Fruit fly (Drosophila melanogaster) whole organism, prepupa: Measurements from ENCODE around the gene defl.

Experiments used
- CG10631 ChIP-seq: fragments of 200-800 bp; sonication (Bioruptor generic); optimal IDR thresholded peaks from 2 replicates; lab custom pipeline; 2016; ENCODE audit warnings: missing biosample characterization, missing genetic modification characterization
- CG10669 ChIP-seq: fragments of 200-800 bp; sonication (Bioruptor generic); optimal IDR thresholded peaks from 3 replicates; lab custom pipeline; 2018; ENCODE audit warnings: missing biosample characterization, mild to moderate bottlenecking, missing genetic modification characterization, moderate library complexity
- CG11294 ChIP-seq: fragments of 200-800 bp; sonication (Bioruptor generic); IDR thresholded peaks from 2 replicates; pipeline ENCODE4 v1.3.6; 2022; ENCODE audit warnings: missing biosample characterization, missing genetic modification characterization
- CG11902 ChIP-seq: fragments of 200-800 bp; sonication (Bioruptor generic); optimal IDR thresholded peaks from 3 replicates; lab custom pipeline; 2016; ENCODE audit warnings: missing biosample characterization, missing genetic modification characterization
- CG1621 ChIP-seq: fragments of 200-800 bp; sonication (Bioruptor generic); optimal IDR thresholded peaks from 3 replicates; lab custom pipeline; 2018; ENCODE audit warnings: missing biosample characterization, mild to moderate bottlenecking, missing genetic modification characterization
- CG3032 ChIP-seq: fragments of 200-800 bp; optimal IDR thresholded peaks from 2 replicates; lab custom pipeline; 2019; ENCODE audit warnings: missing biosample characterization, mild to moderate bottlenecking, missing genetic modification characterization, moderate library complexity
- CG32006 ChIP-seq: fragments of 200-800 bp; sonication (Bioruptor generic); optimal IDR thresholded peaks from 3 replicates; lab custom pipeline; 2017; ENCODE audit warnings: missing biosample characterization, mild to moderate bottlenecking, missing genetic modification characterization
- CG34406 ChIP-seq: fragments of 200-800 bp; sonication (Bioruptor generic); optimal IDR thresholded peaks from 3 replicates; lab custom pipeline; 2016; ENCODE audit warnings: missing biosample characterization, missing genetic modification characterization
- CG3919 ChIP-seq: fragments of 200-800 bp; sonication (Bioruptor generic); optimal IDR thresholded peaks from 3 replicates; lab custom pipeline; 2016; ENCODE audit warnings: missing biosample characterization, missing genetic modification characterization
- CG4318 ChIP-seq: fragments of 200-800 bp; sonication (Bioruptor generic); optimal IDR thresholded peaks from 3 replicates; lab custom pipeline; 2017; ENCODE audit warnings: missing biosample characterization, mild to moderate bottlenecking, missing genetic modification characterization
- CG6163 ChIP-seq: fragments of 200-800 bp; sonication (Bioruptor generic); IDR thresholded peaks from 3 replicates; pipeline ENCODE4 v1.3.6; 2022; ENCODE audit warnings: missing biosample characterization, missing genetic modification characterization
- CG6276 ChIP-seq: fragments of 200-800 bp; sonication (Bioruptor generic); optimal IDR thresholded peaks from 2 replicates; lab custom pipeline; 2017; ENCODE audit warnings: missing biosample characterization, mild to moderate bottlenecking, missing genetic modification characterization
- CG6792 ChIP-seq: fragments of 200-800 bp; sonication (Bioruptor generic); optimal IDR thresholded peaks from 3 replicates; lab custom pipeline; 2016; ENCODE audit warnings: missing biosample characterization, missing genetic modification characterization
- CG6808 ChIP-seq: fragments of 200-800 bp; sonication (Bioruptor generic); optimal IDR thresholded peaks from 3 replicates; lab custom pipeline; 2017; ENCODE audit warnings: missing biosample characterization, missing genetic modification characterization, mild to moderate bottlenecking, moderate library complexity, missing genetic modification reagents
- CG6854 ChIP-seq: fragments of 200-800 bp; sonication (Bioruptor generic); optimal IDR thresholded peaks from 2 replicates; lab custom pipeline; 2017; ENCODE audit warnings: missing biosample characterization, mild to moderate bottlenecking, missing genetic modification characterization
- CG7368 ChIP-seq: fragments of 200-800 bp; sonication (Bioruptor generic); optimal IDR thresholded peaks from 3 replicates; lab custom pipeline; 2016; ENCODE audit warnings: missing biosample characterization, missing genetic modification characterization
- CG8119 ChIP-seq: fragments of 200-800 bp; sonication (Bioruptor generic); IDR thresholded peaks from 3 replicates; pipeline ENCODE4 v1.3.6; 2022; ENCODE audit warnings: missing biosample characterization, missing genetic modification characterization
- CG8632 ChIP-seq: fragments of 200-800 bp; sonication (Bioruptor generic); optimal IDR thresholded peaks from 3 replicates; lab custom pipeline; 2016; ENCODE audit warnings: missing biosample characterization, missing genetic modification characterization
- CG9139 ChIP-seq: fragments of 200-800 bp; sonication (Bioruptor generic); optimal IDR thresholded peaks from 3 replicates; lab custom pipeline; 2017; ENCODE audit warnings: missing biosample characterization, mild to moderate bottlenecking, missing genetic modification characterization
- Eip78C ChIP-seq: fragments of 200-800 bp; sonication (Bioruptor generic); peaks from one replicate; lab custom pipeline; 2016; ENCODE audit warnings: missing biosample characterization, missing genetic modification characterization
- Eip93F ChIP-seq: fragments of 200-800 bp; sonication (Bioruptor generic); optimal IDR thresholded peaks from 2 replicates; lab custom pipeline; 2016; ENCODE audit warnings: missing biosample characterization, mild to moderate bottlenecking, missing genetic modification characterization
- Ets21C ChIP-seq: fragments of 200-800 bp; sonication (Bioruptor generic); optimal IDR thresholded peaks from 3 replicates; lab custom pipeline; 2016; ENCODE audit warnings: missing biosample characterization, missing genetic modification characterization
- Ets96B ChIP-seq: fragments of 200-800 bp; optimal IDR thresholded peaks from 2 replicates; lab custom pipeline; 2019; ENCODE audit warnings: missing biosample characterization, mild to moderate bottlenecking, missing genetic modification characterization, moderate library complexity
- Hr38 ChIP-seq: sonication (Bioruptor generic); optimal IDR thresholded peaks from 2 replicates; lab custom pipeline; 2016; ENCODE audit warnings: missing biosample characterization, missing genetic modification characterization
- Hr4 ChIP-seq: fragments of 200-800 bp; sonication (Bioruptor generic); optimal IDR thresholded peaks from 3 replicates; lab custom pipeline; 2016; ENCODE audit warnings: missing biosample characterization, missing genetic modification characterization
- Lpt ChIP-seq: fragments of 200-800 bp; sonication (Bioruptor generic); optimal IDR thresholded peaks from 3 replicates; lab custom pipeline; 2016; ENCODE audit warnings: missing biosample characterization, missing genetic modification characterization
- Met ChIP-seq: fragments of 200-800 bp; sonication (Bioruptor generic); optimal IDR thresholded peaks from 3 replicates; lab custom pipeline; 2016; ENCODE audit warnings: missing biosample characterization, missing genetic modification characterization
- Smox ChIP-seq: fragments of 200-800 bp; sonication (Bioruptor generic); optimal IDR thresholded peaks from 3 replicates; lab custom pipeline; 2016; ENCODE audit warnings: missing biosample characterization, missing genetic modification characterization
- Sox102F ChIP-seq: fragments of 200-800 bp; sonication (Bioruptor generic); optimal IDR thresholded peaks from 2 replicates; lab custom pipeline; 2016; ENCODE audit warnings: missing biosample characterization, mild to moderate bottlenecking, missing genetic modification characterization
- Sox14 ChIP-seq: fragments of 200-800 bp; sonication (Bioruptor generic); optimal IDR thresholded peaks from 3 replicates; lab custom pipeline; 2016; ENCODE audit warnings: missing biosample characterization, missing genetic modification characterization
- Sox15 ChIP-seq: fragments of 200-800 bp; sonication (Bioruptor generic); optimal IDR thresholded peaks from 3 replicates; lab custom pipeline; 2016; ENCODE audit warnings: missing biosample characterization, missing genetic modification characterization
- achi ChIP-seq: fragments of 200-800 bp; sonication (Bioruptor generic); optimal IDR thresholded peaks from 3 replicates; lab custom pipeline; 2016; ENCODE audit warnings: missing biosample characterization, missing genetic modification characterization
- cyc ChIP-seq: fragments of 200-800 bp; sonication (Bioruptor generic); optimal IDR thresholded peaks from 3 replicates; lab custom pipeline; 2016; ENCODE audit warnings: missing biosample characterization, missing genetic modification characterization
- eg ChIP-seq: fragments of 200-800 bp; sonication (Bioruptor generic); IDR thresholded peaks from 3 replicates; pipeline ENCODE4 v1.3.6; 2022; ENCODE audit warnings: missing biosample characterization, missing genetic modification characterization
- esn ChIP-seq: fragments of 200-800 bp; sonication (Bioruptor generic); optimal IDR thresholded peaks from 2 replicates; lab custom pipeline; 2016; ENCODE audit warnings: missing biosample characterization, mild to moderate bottlenecking, missing genetic modification characterization, moderate library complexity
- fd59A ChIP-seq: fragments of 200-800 bp; sonication (Bioruptor generic); optimal IDR thresholded peaks from 2 replicates; lab custom pipeline; 2017; ENCODE audit warnings: missing biosample characterization, mild to moderate bottlenecking, missing genetic modification characterization, missing genetic modification reagents
- fd85E ChIP-seq: fragments of 200-800 bp; sonication (Bioruptor generic); optimal IDR thresholded peaks from 3 replicates; lab custom pipeline; 2016; ENCODE audit warnings: missing biosample characterization, missing genetic modification characterization
- fkh ChIP-seq: fragments of 200-800 bp; sonication (Bioruptor generic); optimal IDR thresholded peaks from 3 replicates; lab custom pipeline; 2017; ENCODE audit warnings: missing biosample characterization, mild to moderate bottlenecking, missing genetic modification characterization, moderate library complexity
- lz ChIP-seq: fragments of 200-800 bp; sonication (Bioruptor generic); optimal IDR thresholded peaks from 3 replicates; lab custom pipeline; 2016; ENCODE audit warnings: missing biosample characterization, missing genetic modification characterization
- net ChIP-seq: fragments of 200-800 bp; sonication (Bioruptor generic); optimal IDR thresholded peaks from 3 replicates; lab custom pipeline; 2016; ENCODE audit warnings: missing biosample characterization, missing genetic modification characterization
- salr ChIP-seq, 2 experiments: fragments of 200-800 bp; sonication (Bioruptor generic); optimal IDR thresholded peaks; 3 replicates each; lab custom pipeline; 2016 to 2018; ENCODE audit warnings: missing biosample characterization in 2 of 2, missing genetic modification characterization in 2 of 2, mild to moderate bottlenecking in 1 of 2
- spab ChIP-seq: fragments of 200-800 bp; sonication (Bioruptor generic); optimal IDR thresholded peaks from 2 replicates; lab custom pipeline; 2017; ENCODE audit warnings: missing biosample characterization, mild to moderate bottlenecking, missing genetic modification characterization, missing genetic modification reagents
- ss ChIP-seq, 2 experiments: fragments of 200-800 bp; sonication (Bioruptor generic); optimal IDR thresholded peaks; 2 replicates in 1 of 2; 3 replicates in 1 of 2; lab custom pipeline; 2017 to 2018; ENCODE audit warnings: mild to moderate bottlenecking in 2 of 2, missing biosample characterization in 2 of 2, missing genetic modification characterization in 2 of 2, moderate library complexity in 1 of 2
- svp ChIP-seq: fragments of 200-800 bp; sonication (Bioruptor generic); peaks from one replicate; lab custom pipeline; 2016; ENCODE audit warnings: missing biosample characterization, missing genetic modification characterization
- topi ChIP-seq: fragments of 200-800 bp; sonication (Bioruptor generic); optimal IDR thresholded peaks from 3 replicates; lab custom pipeline; 2016; ENCODE audit warnings: missing biosample characterization, missing genetic modification characterization

defl gene

DNA sequence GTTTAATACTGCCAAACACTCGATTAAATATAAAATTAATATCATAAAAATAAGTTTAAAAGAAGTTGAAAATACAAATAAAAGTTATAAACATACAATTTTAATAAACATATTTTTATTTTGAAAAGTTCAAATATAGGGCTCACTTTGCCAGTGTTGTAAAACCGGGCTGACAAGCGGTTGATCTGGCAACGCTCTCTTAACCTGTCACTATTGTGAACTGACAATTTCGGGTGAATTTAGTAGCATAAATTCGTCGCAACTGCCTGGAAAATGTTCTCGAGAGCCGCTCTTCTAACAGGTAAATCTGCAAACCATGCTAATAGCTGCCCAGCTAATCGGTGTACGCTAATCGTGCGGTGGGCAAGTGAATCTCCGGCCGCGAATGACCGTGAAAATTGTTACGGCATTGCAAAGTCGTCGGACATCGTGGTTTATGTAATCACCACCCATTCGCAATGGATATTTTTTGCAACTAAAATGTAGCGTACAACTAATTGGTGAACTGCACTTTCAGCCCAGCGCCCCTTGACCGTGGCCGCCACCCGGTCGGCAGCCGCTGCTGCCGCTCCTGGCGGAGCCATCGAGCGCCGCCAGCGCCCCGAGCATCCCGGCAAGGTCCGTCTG, 6.7 kb downstream of the defl start, which contains the start of gene ATPsynB:
Gene ATPsynB (plus strand): TSS at position 205 of the 627 bp plus-strand sequence.
- TF ChIP-seq topi (GFP tag; lab: Kevin White, UChicago), result no peak
- no peak for TF ChIP-seq cyc (GFP tag; lab: Kevin White, UChicago)
- no peak for TF ChIP-seq fd85E (GFP tag; lab: Kevin White, UChicago)
- TF ChIP-seq Eip78C, result no peak
- TF ChIP-seq CG11294 (GFP tag; lab: Robert Waterston, UW), result no peak
- no peak for TF ChIP-seq CG9139 (GFP tag; lab: Kevin White, UChicago)
- TF ChIP-seq lz (GFP tag; lab: Kevin White, UChicago), result no peak
- no peak for TF ChIP-seq CG7368
- TF ChIP-seq CG1621, result peak; percentile 19
- TF ChIP-seq CG6163 (GFP tag; lab: Robert Waterston, UW), result no peak
- TF ChIP-seq svp, result no peak
- no peak for TF ChIP-seq CG11902 (GFP tag; lab: Kevin White, UChicago)
- no peak for TF ChIP-seq CG3919 (GFP tag; lab: Kevin White, UChicago)
- peak; percentile 20 for TF ChIP-seq CG6854
- peak; percentile 99 for TF ChIP-seq achi
- no peak for TF ChIP-seq Hr4
- TF ChIP-seq eg (GFP tag; lab: Robert Waterston, UW), result no peak
- no peak for TF ChIP-seq CG10669 (GFP tag; lab: Kevin White, UChicago)
- no peak for TF ChIP-seq Ets21C (GFP tag; lab: Kevin White, UChicago)
- TF ChIP-seq CG32006, result no peak
- TF ChIP-seq esn (GFP tag; lab: Kevin White, UChicago), result peak; percentile 19
- TF ChIP-seq CG8119 (GFP tag; lab: Robert Waterston, UW), result no peak
- TF ChIP-seq, all 60 proteins: peak for 4

DNA sequence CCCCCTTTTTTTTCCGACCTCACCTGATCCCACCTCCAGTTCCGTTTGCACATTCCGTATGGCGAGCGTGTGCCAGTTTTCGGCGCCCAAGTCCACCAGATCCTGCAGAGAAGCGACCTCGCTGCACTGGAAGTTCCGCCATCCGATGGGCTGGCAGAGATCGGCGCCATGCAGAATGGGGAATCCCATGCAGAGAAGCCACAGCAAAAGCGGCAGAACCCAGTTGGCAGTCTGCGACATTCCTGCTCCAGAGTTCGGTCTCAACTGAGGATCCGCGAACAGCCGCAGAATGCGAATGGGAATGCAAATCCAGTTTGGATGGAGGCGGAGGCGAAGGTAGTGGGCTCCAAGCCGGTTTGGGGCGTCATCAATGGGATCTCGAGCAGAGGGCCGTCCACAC, 10.3 kb downstream of the defl start, which contains the start of gene CG6749:
Gene CG6749 (minus strand): TSS at position 245 of the 400 bp plus-strand sequence.
- TF ChIP-seq CG8119 (GFP tag; lab: Robert Waterston, UW) (0 out of 3 replicates have a peak, but pooled peaks have one; percentile 18), CG3919 (GFP tag; lab: Kevin White, UChicago) (no peak)
- TF ChIP-seq, all 60 proteins: peak for 1

DNA sequence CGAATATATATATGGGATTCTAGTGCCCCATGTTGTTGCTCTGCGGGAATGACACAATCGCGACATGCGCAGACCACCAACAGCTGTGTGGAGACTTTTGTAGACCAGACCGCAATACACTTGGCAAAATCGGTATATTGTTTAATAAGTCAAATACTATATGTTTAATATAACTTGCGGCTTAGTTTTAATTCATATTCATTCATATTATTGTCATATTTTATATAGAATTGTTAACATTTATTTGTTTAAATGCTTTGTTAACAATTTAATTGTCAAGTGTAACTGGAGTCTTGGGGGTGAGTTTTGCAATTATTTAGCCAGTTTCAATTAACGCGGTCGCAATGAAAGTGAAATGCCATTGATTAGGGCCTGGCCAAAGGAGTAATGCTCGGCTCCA, 16.4 kb downstream of the defl start:
- TF ChIP-seq Lpt (GFP tag; lab: Kevin White, UChicago), result peak; percentile 16
- TF ChIP-seq CG7368, result no peak
- TF ChIP-seq Hr38 (GFP tag; lab: Kevin White, UChicago), result no peak
- no peak for TF ChIP-seq Sox14 (GFP tag; lab: Kevin White, UChicago)
- peak in 1 of 2 experiments; percentile 14 for TF ChIP-seq salr (GFP tag; optimal IDR thresholded peaks at IDR 0.05; lab: Kevin White, UChicago)
- TF ChIP-seq CG34406 (GFP tag; lab: Kevin White, UChicago), result peak; percentile 33
- 0 out of 3 replicates have a peak, but pooled peaks have one; percentile 46 for TF ChIP-seq CG8119 (GFP tag; lab: Robert Waterston, UW)
- TF ChIP-seq CG11294 (GFP tag; lab: Robert Waterston, UW), result no peak
- no peak for TF ChIP-seq fd85E (GFP tag; lab: Kevin White, UChicago)
- TF ChIP-seq Ets96B (tag; lab: Kevin White, UChicago), result peak; percentile 51
- TF ChIP-seq fkh (GFP tag; lab: Kevin White, UChicago), result no peak
- peak; percentile 34 for TF ChIP-seq CG10631 (GFP tag; lab: Kevin White, UChicago)
- TF ChIP-seq CG3032 (tag; lab: Kevin White, UChicago), result peak; percentile 50
- no peak for TF ChIP-seq Sox15 (GFP tag; lab: Kevin White, UChicago)
- TF ChIP-seq CG6276, result peak; percentile 9
- no peak for TF ChIP-seq fd59A (GFP tag; lab: Kevin White, UChicago)
- TF ChIP-seq Eip93F, result no peak
- peak; percentile 19 for TF ChIP-seq CG6792 (GFP tag; lab: Kevin White, UChicago)
- TF ChIP-seq net (GFP tag; lab: Kevin White, UChicago), result no peak
- TF ChIP-seq spab (GFP tag; lab: Kevin White, UChicago), result no peak
- no peak for TF ChIP-seq CG1621
- peak; percentile 35 for TF ChIP-seq topi (GFP tag; lab: Kevin White, UChicago)
- TF ChIP-seq lz (GFP tag; lab: Kevin White, UChicago), result peak; percentile 18
- TF ChIP-seq Hr4, result peak; percentile 41
- no peak for TF ChIP-seq Smox
- TF ChIP-seq Ets21C (GFP tag; lab: Kevin White, UChicago), result no peak
- TF ChIP-seq CG6854, result no peak
- peak; percentile 20 for TF ChIP-seq CG6808 (GFP tag; lab: Kevin White, UChicago)
- TF ChIP-seq Met, result no peak
- TF ChIP-seq ss (GFP tag; optimal IDR thresholded peaks at IDR 0.05; lab: Kevin White, UChicago), result no peak
- peak; percentile 46; the same call in 1 of the 3 replicates for TF ChIP-seq CG6163 (GFP tag; lab: Robert Waterston, UW)
- peak; percentile 40 for TF ChIP-seq CG10669 (GFP tag; lab: Kevin White, UChicago)
- TF ChIP-seq CG4318 (GFP tag; lab: Kevin White, UChicago), result peak; percentile 10
- TF ChIP-seq CG8632 (GFP tag; lab: Kevin White, UChicago), result no peak
- no peak for TF ChIP-seq Sox102F
